Fruit fly (Drosophila melanogaster): ENCODE measurements around the gene Trl.

dm6 chr3L:14751056-14751671 is 9.7 kb downstream of the Trl start:
- TF ChIP-seq rgr (GFP tag; optimal IDR thresholded peaks at IDR 0.05) (no peak), GATAd (GFP tag; optimal IDR thresholded peaks at IDR 0.05) (no peak), h (GFP tag; optimal IDR thresholded peaks at IDR 0.05) (no peak), Mio (GFP tag; optimal IDR thresholded peaks at IDR 0.05) (no peak), br (GFP tag; optimal IDR thresholded peaks at IDR 0.05) (no peak), pan (optimal IDR thresholded peaks at IDR 0.05) (no peak), foxo (GFP tag; optimal IDR thresholded peaks at IDR 0.05) (no peak), ey (GFP tag; optimal IDR thresholded peaks at IDR 0.05) (no peak)

All from whole organism, wandering third instar larva.